Worm (Caenorhabditis elegans): ENCODE results near the gene cpf-1.

DNA sequence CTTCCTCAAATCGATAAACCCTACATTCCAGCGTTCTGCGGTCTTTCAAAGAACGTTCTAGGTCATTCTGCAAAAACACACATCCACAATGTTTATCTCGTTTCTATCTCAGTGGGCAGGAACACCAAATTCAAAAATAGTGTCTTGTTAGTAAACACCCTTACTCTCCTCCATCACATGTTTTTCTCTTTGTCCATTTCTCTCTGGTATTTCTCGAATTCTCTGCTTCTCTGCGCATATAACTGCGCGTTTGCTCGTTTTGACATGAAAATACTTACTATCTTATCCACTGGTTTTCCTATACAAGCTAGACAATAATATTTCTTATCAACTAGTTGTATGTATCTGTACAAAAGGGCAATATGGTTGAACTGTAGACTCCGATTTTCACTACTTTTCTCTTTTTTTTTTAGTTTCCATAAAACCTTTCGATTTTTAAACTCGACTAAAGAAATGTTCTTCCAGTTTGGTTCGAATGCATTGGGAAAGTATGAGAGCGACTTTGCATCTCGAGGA, 48.5 kb upstream of the cpf-1 start, which contains the start of gene pyr-1:
- TF ChIP-seq cebp-2 (GFP tag; IDR thresholded peaks at IDR 0.05) (no peak), ccch-3 (GFP tag; optimal IDR thresholded peaks at IDR 0.05) (no peak), tbx-9 (tag; optimal IDR thresholded peaks at IDR 0.05; ENCODE audit: borderline replicate concordance) (no peak), K11D2.4 (GFP tag; IDR thresholded peaks at IDR 0.05) (no peak), mcd-1 (GFP tag; IDR thresholded peaks at IDR 0.05) (no peak), dox-1 (GFP tag; IDR thresholded peaks at IDR 0.05) (no peak), snpc-4 (GFP tag; optimal IDR thresholded peaks at IDR 0.05) (no peak), snpc-4 (tag; optimal IDR thresholded peaks at IDR 0.05) (no peak), hlh-12 (tag; optimal IDR thresholded peaks at IDR 0.05) (no peak), hlh-26 (GFP tag; conservative IDR thresholded peaks at IDR 0.05) (no peak), repo-1 (tag; optimal IDR thresholded peaks at IDR 0.05) (no peak), nhr-90 (tag; optimal IDR thresholded peaks at IDR 0.05) (no peak), tbp1 (GFP tag; optimal IDR thresholded peaks at IDR 0.05) (no peak), F57C9.4 (tag; optimal IDR thresholded peaks at IDR 0.05) (no peak), lin-54 (GFP tag; optimal IDR thresholded peaks at IDR 0.05) (no peak)

Measured in whole organism, young adult.